Worm (Caenorhabditis elegans): ENCODE measurements around the gene str-124.

The str-124 gene

ce11 chrX:12793796-12794195 lies 6.1 kb downstream of the str-124 start, which contains the start of gene abf-6:
Gene abf-6, plus strand, starts transcription at chrX:12794118.
- TF ChIP-seq F13H6.1 (tag; optimal IDR thresholded peaks at IDR 0.05) (peak; percentile 15), R02D3.7 (tag; optimal IDR thresholded peaks at IDR 0.05) (no peak), nhr-129 (tag; optimal IDR thresholded peaks at IDR 0.05) (peak; percentile 5)

- TF ChIP-seq dmd-4 (tag; optimal IDR thresholded peaks at IDR 0.05) (no peak), lin-39 (tag; optimal IDR thresholded peaks at IDR 0.05) (no peak), nhr-25 (tag; optimal IDR thresholded peaks at IDR 0.05) (no peak), nhr-21 (tag; optimal IDR thresholded peaks at IDR 0.05) (no peak)
These were observed 12.1 kb downstream of the str-124 start for ce11 chrX:12799831-12800230.

ce11 chrX:12806926-12807325 lies 19.2 kb downstream of the str-124 start:
- no peak for TF ChIP-seq mab-5 (tag; optimal IDR thresholded peaks at IDR 0.05)
- TF ChIP-seq nhr-129 (tag; optimal IDR thresholded peaks at IDR 0.05) = no peak
- no peak for TF ChIP-seq elt-3 (tag; optimal IDR thresholded peaks at IDR 0.05)
- no peak for TF ChIP-seq dmd-4 (tag; optimal IDR thresholded peaks at IDR 0.05)
- peak; percentile 15 for TF ChIP-seq crh-2 (tag; optimal IDR thresholded peaks at IDR 0.05)
- TF ChIP-seq fos-1 (tag; optimal IDR thresholded peaks at IDR 0.05) = peak; percentile 72

ce11 chrX:12808085-12808922 lies 20.6 kb downstream of the str-124 start, which contains the start of gene nhr-27:
Gene nhr-27, minus strand, starts transcription at chrX:12808318.
- TF ChIP-seq C34F6.9 (tag; optimal IDR thresholded peaks at IDR 0.05) = no peak
- no peak for TF ChIP-seq nhr-237 (tag; optimal IDR thresholded peaks at IDR 0.05)
- no peak for TF ChIP-seq alr-1 (tag; optimal IDR thresholded peaks at IDR 0.05)
- no peak for TF ChIP-seq nhr-10 (tag; optimal IDR thresholded peaks at IDR 0.05)
- peak; percentile 52 for TF ChIP-seq blmp-1 (tag; optimal IDR thresholded peaks at IDR 0.05; ENCODE audit: insufficient read depth)
- TF ChIP-seq ztf-4 (tag; optimal IDR thresholded peaks at IDR 0.05) = no peak
- TF ChIP-seq lin-13 (GFP tag; optimal IDR thresholded peaks at IDR 0.05) = no peak
- TF ChIP-seq sem-4 (tag; optimal IDR thresholded peaks at IDR 0.05) = no peak
- no peak for TF ChIP-seq F13H6.1 (tag; optimal IDR thresholded peaks at IDR 0.05)

- TF ChIP-seq elt-1 (tag; optimal IDR thresholded peaks at IDR 0.05) (no peak), elt-3 (tag; optimal IDR thresholded peaks at IDR 0.05) (no peak), nhr-25 (tag; optimal IDR thresholded peaks at IDR 0.05) (no peak)
These were observed 25.8 kb downstream of the str-124 start, which contains the start of gene gei-3 for ce11 chrX:12813539-12813938. Gene gei-3, minus strand, starts transcription at chrX:12813639.

- TF ChIP-seq lin-11 (tag; optimal IDR thresholded peaks at IDR 0.05) = no peak
- no peak for TF ChIP-seq gmeb-1 (tag; optimal IDR thresholded peaks at IDR 0.05)
- no peak for TF ChIP-seq sma-3 (GFP tag; optimal IDR thresholded peaks at IDR 0.05)
- no peak for TF ChIP-seq nhr-11 (tag; optimal IDR thresholded peaks at IDR 0.05)
- no peak for TF ChIP-seq ztf-11 (tag; optimal IDR thresholded peaks at IDR 0.05)
- no peak for TF ChIP-seq nhr-12 (tag; optimal IDR thresholded peaks at IDR 0.05)
- TF ChIP-seq nhr-10 (tag; optimal IDR thresholded peaks at IDR 0.05) = no peak
- no peak for TF ChIP-seq ama-1 (optimal IDR thresholded peaks at IDR 0.05)
- TF ChIP-seq elt-1 (tag; optimal IDR thresholded peaks at IDR 0.05) = no peak
- TF ChIP-seq lin-13 (GFP tag; optimal IDR thresholded peaks at IDR 0.05) = no peak
- TF ChIP-seq zag-1 (tag; optimal IDR thresholded peaks at IDR 0.05) = no peak
- no peak for TF ChIP-seq nhr-23 (tag; optimal IDR thresholded peaks at IDR 0.05)
- no peak for TF ChIP-seq crh-2 (tag; optimal IDR thresholded peaks at IDR 0.05)
- no peak for TF ChIP-seq unc-62 (GFP tag; optimal IDR thresholded peaks at IDR 0.05)
- TF ChIP-seq mdl-1 (tag; optimal IDR thresholded peaks at IDR 0.05) = no peak
These were observed 27.6 kb downstream of the str-124 start for ce11 chrX:12815367-12815766.

ce11 chrX:12818768-12819167 lies 31.0 kb downstream of the str-124 start:
- TF ChIP-seq fos-1 (tag; optimal IDR thresholded peaks at IDR 0.05) (peak; percentile 15), ceh-16 (tag; optimal IDR thresholded peaks at IDR 0.05) (no peak)

Data from whole organism, L2 larva.